Worm (Caenorhabditis elegans): ENCODE measurements around the gene ceh-20.

The ceh-20 gene

ce11 chrIII:6971662-6972284 lies 7.9 kb upstream of the ceh-20 start, which contains the start of the genes eef-1A.1 and rfc-4 (continued):
- TF ChIP-seq pqm-1 (tag; optimal IDR thresholded peaks at IDR 0.05) (no peak), lsy-2 (tag; optimal IDR thresholded peaks at IDR 0.05) (peak; percentile 99 to 100), efl-1 (optimal IDR thresholded peaks at IDR 0.05) (peak; percentile 98), efl-1 (GFP tag; optimal IDR thresholded peaks at IDR 0.05 in 1 of 2) (peak; percentile 94 to 99), vab-15 (tag; optimal IDR thresholded peaks at IDR 0.05) (peak; percentile 81), lin-35 (GFP tag; optimal IDR thresholded peaks at IDR 0.05) (peak; percentile 97 to 99), F16B12.6 (tag; optimal IDR thresholded peaks at IDR 0.05) (peak; percentile 77), nhr-12 (tag; optimal IDR thresholded peaks at IDR 0.05) (no peak), unc-86 (tag; optimal IDR thresholded peaks at IDR 0.05) (peak; percentile 93), ztf-11 (tag; optimal IDR thresholded peaks at IDR 0.05) (peak in 1 of 2 experiments; percentile 85), lin-14 (GFP tag; optimal IDR thresholded peaks at IDR 0.05) (peak; percentile 97), hlh-17 (GFP tag; optimal IDR thresholded peaks at IDR 0.05; ENCODE audit: borderline replicate concordance) (no peak), nhr-76 (tag; optimal IDR thresholded peaks at IDR 0.05) (no peak), ces-1 (GFP tag; optimal IDR thresholded peaks at IDR 0.05) (no peak), ceh-90 (tag; optimal IDR thresholded peaks at IDR 0.05) (peak; percentile 59), isw-1 (GFP tag; IDR thresholded peaks at IDR 0.05) (peak; percentile 98), ama-1 (optimal IDR thresholded peaks at IDR 0.05) (peak; percentile 82), nhr-85 (tag) (peak; percentile 98), nhr-28 (tag; optimal IDR thresholded peaks at IDR 0.05) (no peak), snu-23 (GFP tag; optimal IDR thresholded peaks at IDR 0.05) (peak; percentile 99), nhr-20 (tag; optimal IDR thresholded peaks at IDR 0.05) (peak; percentile 98), sptf-1 (tag; optimal IDR thresholded peaks at IDR 0.05) (no peak), fos-1 (tag; optimal IDR thresholded peaks at IDR 0.05) (peak; percentile 95), mef-2 (tag; optimal IDR thresholded peaks at IDR 0.05) (peak; percentile 64), C34B4.2 (tag; optimal IDR thresholded peaks at IDR 0.05) (peak; percentile 0), ets-5 (GFP tag; IDR thresholded peaks at IDR 0.05) (no peak), tbx-2 (tag; optimal IDR thresholded peaks at IDR 0.05) (peak; percentile 97), pax-3 (tag; optimal IDR thresholded peaks at IDR 0.05) (peak; percentile 94), lin-13 (GFP tag; optimal IDR thresholded peaks at IDR 0.05) (peak; percentile 97), rnt-1 (tag; optimal IDR thresholded peaks at IDR 0.05) (peak; percentile 96), swsn-7 (tag; optimal IDR thresholded peaks at IDR 0.05) (peak; percentile 97), nhr-77 (tag; optimal IDR thresholded peaks at IDR 0.05) (peak; percentile 96), ceh-88 (GFP tag; IDR thresholded peaks at IDR 0.05) (peak; percentile 92), fkh-8 (tag; optimal IDR thresholded peaks at IDR 0.05) (peak; percentile 98), hpl-2 (GFP tag; optimal IDR thresholded peaks at IDR 0.05) (peak; percentile 90), unc-62 (GFP tag; optimal IDR thresholded peaks at IDR 0.05) (peak; percentile 53), ceh-82 (tag; optimal IDR thresholded peaks at IDR 0.05) (peak; percentile 94 to 98 (median 96)), nhr-71 (tag; optimal IDR thresholded peaks at IDR 0.05) (peak; percentile 98), egl-13 (tag; optimal IDR thresholded peaks at IDR 0.05) (peak; percentile 92), elt-3 (tag; optimal IDR thresholded peaks at IDR 0.05) (peak; percentile 80 to 100 (median 92)), zip-4 (GFP tag; optimal IDR thresholded peaks at IDR 0.05) (peak; percentile 86), skn-1 (tag; optimal IDR thresholded peaks at IDR 0.05) (peak; percentile 98), sox-4 (tag; optimal IDR thresholded peaks at IDR 0.05) (peak; percentile 75), grh-1 (GFP tag; IDR thresholded peaks at IDR 0.05) (peak; percentile 92), sup-37 (GFP tag; optimal IDR thresholded peaks at IDR 0.05) (peak; percentile 54), lir-3 (tag; optimal IDR thresholded peaks at IDR 0.05; ENCODE audit: poor library complexity) (peak; percentile 91), zag-1 (tag; optimal IDR thresholded peaks at IDR 0.05) (peak; percentile 81)
